Comparison of ENCODE assay signal across 3 fruit fly cellular contexts in genomic region chr3L:18248815-18249214, dm6.
TF ChIP-seq lines count a peak whose summit lies in the region.

No protein-coding gene starts in this region.

- TF ChIP-seq CTCF in whole organism, embryonic (GFP tag; optimal IDR thresholded peaks at IDR 0.05; lab: Kevin White, UChicago): no peak

TF ChIP-seq in whole organism, embryonic, 481 proteins besides CTCF, POLR2A, EP300 and RAD21 (continues in another document):
- TF ChIP-seq dmrt11E (tag; optimal IDR thresholded peaks at IDR 0.05; lab: Kevin White, UChicago) (peak; percentile 42), ham (GFP tag; IDR thresholded peaks at IDR 0.05; lab: Robert Waterston, UW) (no peak), sens (GFP tag; lab: Kevin White, UChicago) (peak; percentile 77), CG1602 (GFP tag; optimal IDR thresholded peaks at IDR 0.05; lab: Kevin White, UChicago) (no peak), CG1832 (GFP tag; optimal IDR thresholded peaks at IDR 0.05; lab: Kevin White, UChicago) (no peak), CG17912 (GFP tag; optimal IDR thresholded peaks at IDR 0.05; lab: Kevin White, UChicago) (no peak), CG9727 (GFP tag; optimal IDR thresholded peaks at IDR 0.05; lab: Kevin White, UChicago) (peak; percentile 25), luna (GFP tag; optimal IDR thresholded peaks at IDR 0.05; lab: Kevin White, UChicago) (no peak), p53 (GFP tag; optimal IDR thresholded peaks at IDR 0.05; lab: Kevin White, UChicago) (no peak), tin (GFP tag; optimal IDR thresholded peaks at IDR 0.05; lab: Kevin White, UChicago) (no peak), yki (optimal IDR thresholded peaks at IDR 0.05; lab: Kevin White, UChicago) (no peak), Sox102F (GFP tag; optimal IDR thresholded peaks at IDR 0.05; lab: Kevin White, UChicago) (peak; percentile 11), CG8281 (tag; optimal IDR thresholded peaks at IDR 0.05; lab: Kevin White, UChicago) (no peak), gem (tag; optimal IDR thresholded peaks at IDR 0.05; lab: Kevin White, UChicago) (peak; percentile 10), CG5180 (GFP tag; optimal IDR thresholded peaks at IDR 0.05; lab: Kevin White, UChicago) (no peak), CG4820 (GFP tag; optimal IDR thresholded peaks at IDR 0.05; lab: Kevin White, UChicago) (peak; percentile 6), gcm2 (GFP tag; optimal IDR thresholded peaks at IDR 0.05; lab: Kevin White, UChicago) (no peak), Rfx (GFP tag; IDR thresholded peaks at IDR 0.05; lab: Robert Waterston, UW) (no peak), CG9932 (GFP tag; IDR thresholded peaks at IDR 0.05; lab: Robert Waterston, UW) (no peak), Fer3 (tag; optimal IDR thresholded peaks at IDR 0.05; lab: Kevin White, UChicago) (no peak), CG2889 (GFP tag; IDR thresholded peaks at IDR 0.05; lab: Robert Waterston, UW) (no peak), tgo (GFP tag; IDR thresholded peaks at IDR 0.05; lab: Robert Waterston, UW) (no peak), chif (GFP tag; optimal IDR thresholded peaks at IDR 0.05; lab: Kevin White, UChicago) (peak in 1 of 2 experiments; percentile 9), az2 (GFP tag; optimal IDR thresholded peaks at IDR 0.05; lab: Kevin White, UChicago) (peak; percentile 17), CG12744 (GFP tag; optimal IDR thresholded peaks at IDR 0.05; lab: Kevin White, UChicago) (no peak), Lhr (GFP tag; optimal IDR thresholded peaks at IDR 0.05; lab: Kevin White, UChicago) (no peak), CG12769 (tag; optimal IDR thresholded peaks at IDR 0.05; lab: Kevin White, UChicago) (no peak), Hmr (GFP tag; optimal IDR thresholded peaks at IDR 0.05; lab: Kevin White, UChicago) (no peak), Ets65A (GFP tag; lab: Kevin White, UChicago) (peak; percentile 53), zen (tag; optimal IDR thresholded peaks at IDR 0.05; lab: Kevin White, UChicago) (peak; percentile 33), cwo (GFP tag; optimal IDR thresholded peaks at IDR 0.05; lab: Kevin White, UChicago) (no peak), Dll (GFP tag; IDR thresholded peaks at IDR 0.05; lab: Robert Waterston, UW; ENCODE audit: partially characterized antibody) (no peak), wor (GFP tag; IDR thresholded peaks at IDR 0.05; lab: Robert Waterston, UW) (no peak)

TF ChIP-seq in whole organism, prepupa, 60 proteins besides CTCF, POLR2A, EP300 and RAD21 (continues in another document):
- TF ChIP-seq CG9139 (GFP tag; optimal IDR thresholded peaks at IDR 0.05; lab: Kevin White, UChicago) (no peak), fd59A (GFP tag; optimal IDR thresholded peaks at IDR 0.05; lab: Kevin White, UChicago) (peak; percentile 9), CG16779 (tag; optimal IDR thresholded peaks at IDR 0.05; lab: Kevin White, UChicago) (peak; percentile 27), pdm3 (GFP tag; optimal IDR thresholded peaks at IDR 0.05; lab: Kevin White, UChicago) (peak; percentile 24), CG11902 (GFP tag; optimal IDR thresholded peaks at IDR 0.05; lab: Kevin White, UChicago) (no peak), esn (GFP tag; optimal IDR thresholded peaks at IDR 0.05; lab: Kevin White, UChicago) (peak; percentile 17), dsx (GFP tag; optimal IDR thresholded peaks at IDR 0.05; lab: Kevin White, UChicago; ENCODE audit: poor library complexity, severe bottlenecking) (no peak), Met (GFP tag; optimal IDR thresholded peaks at IDR 0.05; lab: Kevin White, UChicago) (no peak), CG4318 (GFP tag; optimal IDR thresholded peaks at IDR 0.05; lab: Kevin White, UChicago) (peak; percentile 62), CG6792 (GFP tag; optimal IDR thresholded peaks at IDR 0.05; lab: Kevin White, UChicago) (peak; percentile 2), Eip78C (GFP tag; lab: Kevin White, UChicago) (peak; percentile 87), CG1621 (tag; optimal IDR thresholded peaks at IDR 0.05; lab: Kevin White, UChicago) (no peak), Hr39 (GFP tag; optimal IDR thresholded peaks at IDR 0.05; lab: Kevin White, UChicago) (no peak), CG34406 (GFP tag; optimal IDR thresholded peaks at IDR 0.05; lab: Kevin White, UChicago) (no peak), Sox102F (GFP tag; optimal IDR thresholded peaks at IDR 0.05; lab: Kevin White, UChicago) (no peak), CG6808 (GFP tag; optimal IDR thresholded peaks at IDR 0.05; lab: Kevin White, UChicago) (no peak), CG8319 (GFP tag; optimal IDR thresholded peaks at IDR 0.05; lab: Kevin White, UChicago) (no peak), CG3919 (GFP tag; optimal IDR thresholded peaks at IDR 0.05; lab: Kevin White, UChicago) (peak; percentile 47), Ets96B (tag; optimal IDR thresholded peaks at IDR 0.05; lab: Kevin White, UChicago) (peak; percentile 5), Gug (GFP tag; IDR thresholded peaks at IDR 0.05; lab: Robert Waterston, UW) (peak; percentile 61), lz (GFP tag; optimal IDR thresholded peaks at IDR 0.05; lab: Kevin White, UChicago) (no peak), CG6163 (GFP tag; IDR thresholded peaks at IDR 0.05; lab: Robert Waterston, UW) (peak; percentile 57; the same call in 2 of the 3 replicates), topi (GFP tag; optimal IDR thresholded peaks at IDR 0.05; lab: Kevin White, UChicago) (no peak), CG8119 (GFP tag; IDR thresholded peaks at IDR 0.05; lab: Robert Waterston, UW) (peak; percentile 81), Ets21C (GFP tag; optimal IDR thresholded peaks at IDR 0.05; lab: Kevin White, UChicago) (no peak), eg (GFP tag; IDR thresholded peaks at IDR 0.05; lab: Robert Waterston, UW) (peak; percentile 76), CG15336 (GFP tag; IDR thresholded peaks at IDR 0.05; lab: Robert Waterston, UW) (peak; percentile 75), OdsH (GFP tag; optimal IDR thresholded peaks at IDR 0.05; lab: Kevin White, UChicago) (peak; percentile 42), Blimp-1 (GFP tag; optimal IDR thresholded peaks at IDR 0.05; lab: Kevin White, UChicago) (no peak), CG3032 (tag; optimal IDR thresholded peaks at IDR 0.05; lab: Kevin White, UChicago) (peak; percentile 20), fkh (GFP tag; optimal IDR thresholded peaks at IDR 0.05; lab: Kevin White, UChicago) (no peak), salr (GFP tag; optimal IDR thresholded peaks at IDR 0.05; lab: Kevin White, UChicago) (peak in 1 of 2 experiments; percentile 53), achi (GFP tag; optimal IDR thresholded peaks at IDR 0.05; lab: Kevin White, UChicago) (peak; percentile 52)

TF ChIP-seq in whole organism, pupa, 21 proteins besides CTCF, POLR2A, EP300 and RAD21:
- TF ChIP-seq CG13204 (GFP tag; optimal IDR thresholded peaks at IDR 0.05; lab: Kevin White, UChicago): no peak
- TF ChIP-seq Snoo (tag; optimal IDR thresholded peaks at IDR 0.05; lab: Kevin White, UChicago): no peak
- TF ChIP-seq CG8301 (tag; optimal IDR thresholded peaks at IDR 0.05; lab: Kevin White, UChicago): peak; percentile 45
- peak; percentile 27 for TF ChIP-seq CG9948 (tag; optimal IDR thresholded peaks at IDR 0.05; lab: Kevin White, UChicago)
- peak; percentile 3 for TF ChIP-seq Pif1B (GFP tag; optimal IDR thresholded peaks at IDR 0.05; lab: Kevin White, UChicago)
- TF ChIP-seq CG10348 (GFP tag; IDR thresholded peaks at IDR 0.05; lab: Robert Waterston, UW): no peak
- TF ChIP-seq D1 (tag; optimal IDR thresholded peaks at IDR 0.05; lab: Kevin White, UChicago): no peak
- TF ChIP-seq CG4496 (GFP tag; IDR thresholded peaks at IDR 0.05; lab: Robert Waterston, UW): no peak; the same call in none of the 3 replicates
- TF ChIP-seq CG12605 (GFP tag; IDR thresholded peaks at IDR 0.05; lab: Robert Waterston, UW): 0 out of 2 replicates have a peak, but pooled peaks have one; percentile 24
- TF ChIP-seq CG14655 (GFP tag; optimal IDR thresholded peaks at IDR 0.05; lab: Kevin White, UChicago): peak; percentile 77
- TF ChIP-seq CG8159 (tag; optimal IDR thresholded peaks at IDR 0.05; lab: Kevin White, UChicago): peak; percentile 23
- TF ChIP-seq CG15710 (tag; optimal IDR thresholded peaks at IDR 0.05; lab: Kevin White, UChicago): peak; percentile 0
- peak; percentile 42 for TF ChIP-seq CG17806 (tag; optimal IDR thresholded peaks at IDR 0.05; lab: Kevin White, UChicago)
- no peak for TF ChIP-seq EcR (GFP tag; optimal IDR thresholded peaks at IDR 0.05; lab: Kevin White, UChicago)
- peak; percentile 72 for TF ChIP-seq Ets98B (GFP tag; IDR thresholded peaks at IDR 0.05; lab: Robert Waterston, UW)
- peak; percentile 23 for TF ChIP-seq CG34367 (tag; optimal IDR thresholded peaks at IDR 0.05; lab: Kevin White, UChicago)
- no peak for TF ChIP-seq rn (GFP tag; IDR thresholded peaks at IDR 0.05; lab: Robert Waterston, UW)
- TF ChIP-seq Pif1A (GFP tag; optimal IDR thresholded peaks at IDR 0.05; lab: Kevin White, UChicago): peak; percentile 2
- TF ChIP-seq gl (tag; optimal IDR thresholded peaks at IDR 0.05; lab: Kevin White, UChicago): no peak
- peak; percentile 82 for TF ChIP-seq CG32121 (GFP tag; IDR thresholded peaks at IDR 0.05; lab: Robert Waterston, UW)
- TF ChIP-seq fd96Ca (GFP tag; IDR thresholded peaks at IDR 0.05; lab: Robert Waterston, UW): peak; percentile 65; the same call in 2 of the 3 replicates
TF ChIP-seq in whole organism, pupa: peak in this region for 13.

Comparison
In these comparisons a context has a peak if more than half of its experiments do, and no peak if none do; other contexts are left out.
1. Of the 7 proteins assayed by ChIP-seq in both whole organism, embryonic and whole organism, prepupa: peak only in whole organism, embryonic: Sox102F; only in whole organism, prepupa: CG16779, Gug and Lpt; in both: none; in neither: 3.